Worm (Caenorhabditis elegans): ENCODE results near the gene selt-1.1.

Gene selt-1.1

DNA sequence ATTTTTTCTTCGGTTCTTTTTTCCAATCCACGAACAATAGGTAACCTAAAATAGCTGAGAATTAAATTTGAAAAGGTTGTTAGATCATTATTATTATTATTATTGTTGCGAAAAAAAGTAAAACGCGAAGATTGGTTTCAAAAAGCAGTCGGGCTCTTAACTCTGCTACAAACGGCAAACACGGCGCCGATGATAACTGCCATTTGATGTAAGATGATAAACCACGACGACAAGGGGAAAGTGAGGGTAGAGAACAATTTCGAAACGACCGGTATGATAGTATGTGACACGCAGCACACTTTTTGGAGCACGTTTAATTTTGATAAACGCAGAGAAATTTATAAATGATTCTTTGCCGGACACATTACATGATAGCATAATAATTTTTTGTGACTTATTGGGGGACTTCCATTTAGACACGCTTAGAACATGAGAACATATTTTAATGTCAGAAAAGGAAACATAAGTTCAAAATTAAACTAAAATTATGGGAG lies 27.2 kb downstream of the selt-1.1 start, which contains the start of gene hpo-34:
Gene hpo-34, minus strand, starts transcription at position 51 of the 494 bp plus-strand sequence.
- TF ChIP-seq hmg-4 (GFP tag; optimal IDR thresholded peaks at IDR 0.05) (no peak), aly-1 (tag; optimal IDR thresholded peaks at IDR 0.05) (no peak), F13C5.2 (tag; optimal IDR thresholded peaks at IDR 0.05) (no peak), ceh-13 (GFP tag; optimal IDR thresholded peaks at IDR 0.05) (no peak), ceh-36 (tag; optimal IDR thresholded peaks at IDR 0.05) (no peak), B0310.2 (tag; optimal IDR thresholded peaks at IDR 0.05) (no peak), hnd-1 (tag; optimal IDR thresholded peaks at IDR 0.05) (no peak), tbx-11 (GFP tag; IDR thresholded peaks at IDR 0.05) (no peak), ama-1 (optimal IDR thresholded peaks at IDR 0.05) (no peak), pes-1 (GFP tag; IDR thresholded peaks at IDR 0.05) (no peak), hmbx-1 (tag; optimal IDR thresholded peaks at IDR 0.05) (no peak), tbx-37 (GFP tag; conservative IDR thresholded peaks at IDR 0.05) (no peak), sea-1 (GFP tag; conservative IDR thresholded peaks at IDR 0.05) (no peak), flt-1 (GFP tag; IDR thresholded peaks at IDR 0.05) (no peak), tra-4 (tag; optimal IDR thresholded peaks at IDR 0.05) (no peak), scrt-1 (GFP tag; IDR thresholded peaks at IDR 0.05) (no peak)

DNA sequence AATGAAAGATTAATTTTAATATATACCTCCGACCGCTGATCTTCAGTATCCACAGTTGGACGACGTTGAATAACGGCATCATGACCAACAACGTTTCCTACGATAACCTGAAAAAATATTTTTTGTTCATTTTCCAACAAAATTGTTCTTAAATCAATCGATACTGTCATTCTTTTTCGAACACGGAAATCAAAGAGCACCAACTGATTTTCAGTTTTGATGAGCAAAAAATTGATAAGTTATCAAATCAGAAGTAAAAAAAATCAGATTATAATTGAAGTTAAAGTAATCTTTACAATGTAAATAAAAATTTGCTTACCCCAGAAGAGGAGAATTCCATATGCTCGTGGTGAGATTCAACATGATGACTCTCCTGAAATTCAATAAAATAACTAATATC lies 27.9 kb downstream of the selt-1.1 start:
- TF ChIP-seq hmg-4 (GFP tag; optimal IDR thresholded peaks at IDR 0.05): no peak
- no peak for TF ChIP-seq hnd-1 (tag; optimal IDR thresholded peaks at IDR 0.05)
- TF ChIP-seq sea-1 (GFP tag; conservative IDR thresholded peaks at IDR 0.05): no peak
- no peak for TF ChIP-seq flt-1 (GFP tag; IDR thresholded peaks at IDR 0.05)
- no peak for TF ChIP-seq pes-1 (GFP tag; IDR thresholded peaks at IDR 0.05)
- no peak for TF ChIP-seq tbx-37 (GFP tag; conservative IDR thresholded peaks at IDR 0.05)
- TF ChIP-seq F13C5.2 (tag; optimal IDR thresholded peaks at IDR 0.05): no peak
- no peak for TF ChIP-seq tra-4 (tag; optimal IDR thresholded peaks at IDR 0.05)

DNA sequence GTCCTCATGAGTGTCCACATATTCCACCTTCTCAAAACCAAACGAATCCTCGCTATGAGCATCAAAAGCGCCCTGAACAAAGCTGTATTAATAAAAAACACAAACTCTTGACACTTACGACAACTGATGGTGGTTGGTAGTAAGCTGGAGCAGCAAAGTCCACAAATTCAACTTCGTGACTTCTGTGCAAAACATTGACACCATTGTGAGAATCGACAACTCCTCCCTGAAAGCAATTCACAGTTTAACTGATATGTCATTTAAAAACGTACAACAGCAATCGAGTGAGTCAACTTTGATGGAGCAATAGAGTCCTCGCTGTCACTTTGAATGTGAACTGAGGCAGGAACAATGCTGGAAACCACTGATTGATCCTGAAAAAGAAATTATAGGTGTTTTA lies 28.9 kb downstream of the selt-1.1 start:
- TF ChIP-seq ets-7 (tag; optimal IDR thresholded peaks at IDR 0.05) (no peak), pes-1 (GFP tag; IDR thresholded peaks at IDR 0.05) (no peak), tra-4 (tag; optimal IDR thresholded peaks at IDR 0.05) (no peak), hmg-4 (GFP tag; optimal IDR thresholded peaks at IDR 0.05) (no peak), hnd-1 (tag; optimal IDR thresholded peaks at IDR 0.05) (no peak), sea-1 (GFP tag; conservative IDR thresholded peaks at IDR 0.05) (no peak), ama-1 (optimal IDR thresholded peaks at IDR 0.05) (no peak)

DNA sequence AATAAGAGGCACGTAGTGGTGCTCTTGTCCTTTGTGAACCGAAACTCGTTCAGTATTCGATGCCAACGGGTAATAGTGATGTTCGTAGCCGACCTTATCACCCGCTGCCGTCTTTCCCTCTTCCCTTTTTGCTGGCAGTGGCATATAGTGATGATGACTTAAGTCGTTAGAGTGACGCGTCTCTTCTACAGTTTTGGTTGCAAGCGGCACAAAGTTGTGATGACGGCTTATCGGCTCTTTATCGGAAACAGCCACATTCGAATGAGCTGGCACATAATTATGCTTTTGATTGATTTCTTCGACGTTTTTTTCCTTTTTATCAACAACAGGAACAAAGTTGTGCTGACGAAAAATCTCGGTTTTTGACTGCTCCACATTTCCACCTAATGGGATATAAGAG lies 30.9 kb downstream of the selt-1.1 start:
- TF ChIP-seq ama-1 (optimal IDR thresholded peaks at IDR 0.05): no peak
- TF ChIP-seq tbx-11 (GFP tag; IDR thresholded peaks at IDR 0.05): no peak
- TF ChIP-seq flt-1 (GFP tag; IDR thresholded peaks at IDR 0.05): no peak
- no peak for TF ChIP-seq B0310.2 (tag; optimal IDR thresholded peaks at IDR 0.05)
- no peak for TF ChIP-seq tra-4 (tag; optimal IDR thresholded peaks at IDR 0.05)
- TF ChIP-seq pes-1 (GFP tag; IDR thresholded peaks at IDR 0.05): no peak
- no peak for TF ChIP-seq aly-1 (tag; optimal IDR thresholded peaks at IDR 0.05)
- TF ChIP-seq tbx-37 (GFP tag; conservative IDR thresholded peaks at IDR 0.05): no peak
- TF ChIP-seq sea-1 (GFP tag; conservative IDR thresholded peaks at IDR 0.05): no peak
- TF ChIP-seq F13C5.2 (tag; optimal IDR thresholded peaks at IDR 0.05): no peak

DNA sequence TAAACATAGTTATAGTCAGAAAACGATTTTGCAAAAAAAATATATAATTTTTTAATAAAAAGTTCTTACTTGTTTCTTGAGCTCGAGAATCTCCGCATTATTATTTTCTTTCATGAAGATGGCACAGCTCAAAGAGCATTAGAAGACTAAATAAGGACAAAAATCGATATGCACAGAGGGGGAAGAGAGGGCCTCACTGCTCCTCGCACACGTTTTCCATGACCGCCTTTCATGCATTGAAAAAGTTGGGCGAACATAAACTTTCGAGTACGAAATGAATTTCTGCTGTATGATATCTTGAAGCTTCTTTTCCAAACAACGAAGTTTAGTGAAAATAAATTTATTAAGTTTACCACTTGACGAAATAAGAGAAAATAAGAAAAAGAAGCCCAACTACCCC lies 35.1 kb downstream of the selt-1.1 start, which contains the start of gene ccdc-149:
Gene ccdc-149, minus strand, starts transcription at position 221 of the 400 bp plus-strand sequence.
- TF ChIP-seq sea-1 (GFP tag; conservative IDR thresholded peaks at IDR 0.05) (no peak), aly-1 (tag; optimal IDR thresholded peaks at IDR 0.05) (no peak), flt-1 (GFP tag; IDR thresholded peaks at IDR 0.05) (no peak), ceh-13 (GFP tag; optimal IDR thresholded peaks at IDR 0.05) (no peak), hmg-4 (GFP tag; optimal IDR thresholded peaks at IDR 0.05) (no peak), B0310.2 (tag; optimal IDR thresholded peaks at IDR 0.05) (no peak), hmbx-1 (tag; optimal IDR thresholded peaks at IDR 0.05) (no peak), tbx-37 (GFP tag; conservative IDR thresholded peaks at IDR 0.05) (no peak), tra-4 (tag; optimal IDR thresholded peaks at IDR 0.05) (no peak)

DNA sequence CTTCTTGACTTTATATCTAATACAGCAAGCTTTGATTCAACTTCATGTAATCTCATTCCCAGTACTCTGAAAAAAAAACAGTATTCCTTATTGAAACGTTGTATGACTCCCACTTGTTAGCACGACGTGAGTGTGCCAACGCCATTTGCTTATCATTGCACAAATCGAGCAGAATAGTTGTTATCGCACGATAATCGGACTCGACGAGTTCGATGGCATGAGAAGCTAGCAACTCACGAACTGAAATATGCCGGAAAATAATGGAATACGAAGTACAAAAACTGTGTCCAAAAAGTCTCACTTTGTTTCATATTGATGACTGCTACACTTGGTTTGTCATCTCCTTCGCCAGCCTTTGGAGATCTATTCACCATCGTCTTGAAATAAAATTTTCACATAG lies 36.7 kb downstream of the selt-1.1 start:
- no peak for TF ChIP-seq ets-7 (tag; optimal IDR thresholded peaks at IDR 0.05)
- TF ChIP-seq hnd-1 (tag; optimal IDR thresholded peaks at IDR 0.05): no peak
- TF ChIP-seq scrt-1 (GFP tag; IDR thresholded peaks at IDR 0.05): no peak
- TF ChIP-seq tra-4 (tag; optimal IDR thresholded peaks at IDR 0.05): no peak
- TF ChIP-seq F13C5.2 (tag; optimal IDR thresholded peaks at IDR 0.05): no peak
- TF ChIP-seq tbx-37 (GFP tag; conservative IDR thresholded peaks at IDR 0.05): no peak

DNA sequence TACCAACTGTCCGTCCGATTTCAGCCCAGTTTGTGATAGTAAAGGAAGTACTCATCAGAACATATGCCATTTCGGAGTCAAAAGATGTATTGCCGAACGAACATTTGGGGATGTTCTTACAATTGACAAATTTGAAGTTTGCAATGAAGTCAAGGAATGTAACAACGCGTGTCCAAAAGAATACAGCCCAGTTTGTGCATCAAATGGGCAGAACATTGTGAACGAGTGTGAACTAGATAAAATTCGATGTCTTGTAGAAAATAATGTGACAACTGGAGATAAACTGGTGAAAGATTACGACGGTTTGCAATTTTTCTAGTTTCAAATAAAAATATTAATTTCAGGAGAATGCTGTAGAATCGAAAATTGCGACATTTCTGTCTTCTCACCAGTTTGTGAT lies 38.5 kb downstream of the selt-1.1 start:
- no peak for TF ChIP-seq ets-7 (tag; optimal IDR thresholded peaks at IDR 0.05)

DNA sequence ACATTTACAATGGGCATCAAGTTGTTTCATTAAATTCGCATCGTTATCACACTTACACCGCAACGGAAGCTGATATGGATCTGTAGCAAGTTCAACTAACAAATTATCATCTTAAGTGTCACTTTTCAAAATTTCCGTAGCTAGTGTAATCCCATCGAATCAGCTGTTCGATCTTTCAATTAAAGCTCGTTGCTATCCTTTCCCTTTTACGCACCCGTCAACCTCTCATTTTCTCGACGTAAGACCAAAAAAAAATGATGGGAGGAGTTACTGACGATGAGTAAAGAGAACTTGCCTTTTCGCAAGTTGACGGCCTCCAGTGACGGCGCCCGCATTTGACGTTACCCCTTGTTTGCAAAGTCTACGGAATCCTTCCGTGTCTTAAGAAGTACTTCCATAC lies 44.3 kb downstream of the selt-1.1 start, which contains the start of gene F29G6.1:
Gene F29G6.1, plus strand, starts transcription at position 301 of the 400 bp plus-strand sequence.
- TF ChIP-seq sea-1 (GFP tag; conservative IDR thresholded peaks at IDR 0.05): no peak
- no peak for TF ChIP-seq scrt-1 (GFP tag; IDR thresholded peaks at IDR 0.05)
- no peak for TF ChIP-seq hmg-4 (GFP tag; optimal IDR thresholded peaks at IDR 0.05)
- no peak for TF ChIP-seq ceh-13 (GFP tag; optimal IDR thresholded peaks at IDR 0.05)
- no peak for TF ChIP-seq flt-1 (GFP tag; IDR thresholded peaks at IDR 0.05)
- TF ChIP-seq B0310.2 (tag; optimal IDR thresholded peaks at IDR 0.05): no peak

DNA sequence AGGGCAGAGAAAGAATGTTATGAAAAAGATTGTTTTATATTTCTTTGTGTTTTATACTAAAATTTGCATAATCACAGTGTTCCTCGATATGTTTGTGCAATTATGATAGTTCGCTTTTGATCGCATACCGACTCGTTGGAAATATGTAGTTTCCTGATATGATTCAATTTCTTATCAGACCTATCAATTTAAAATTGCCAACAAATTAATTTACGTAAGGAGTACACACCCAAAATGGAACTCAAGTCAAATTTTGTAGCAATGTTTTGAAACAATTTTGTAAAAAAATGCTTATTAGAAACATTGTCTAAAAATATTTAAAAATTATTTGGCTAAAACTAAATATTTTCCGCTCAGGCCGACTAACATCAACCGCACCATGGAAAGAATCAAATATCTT lies 45.7 kb downstream of the selt-1.1 start:
- no peak for TF ChIP-seq sea-1 (GFP tag; conservative IDR thresholded peaks at IDR 0.05)
- no peak for TF ChIP-seq pes-1 (GFP tag; IDR thresholded peaks at IDR 0.05)
- no peak for TF ChIP-seq hmg-4 (GFP tag; optimal IDR thresholded peaks at IDR 0.05)
- TF ChIP-seq ets-7 (tag; optimal IDR thresholded peaks at IDR 0.05): no peak
